Worm (Caenorhabditis elegans): ENCODE results near the gene C55B6.1.

The C55B6.1 gene

ce11 chrX:7187602-7188001, 12.6 kb upstream of the C55B6.1 start, which contains the start of gene C55B6.4:
TSS of gene C55B6.4 (minus strand) at chrX:7187702.
- TF ChIP-seq tlp-1 (tag; optimal IDR thresholded peaks at IDR 0.05): no peak
- TF ChIP-seq snpc-4 (tag; optimal IDR thresholded peaks at IDR 0.05): no peak
- TF ChIP-seq pax-3 (tag; optimal IDR thresholded peaks at IDR 0.05): no peak
- TF ChIP-seq ceh-8 (GFP tag; optimal IDR thresholded peaks at IDR 0.05): no peak
- TF ChIP-seq unc-62 (GFP tag; optimal IDR thresholded peaks at IDR 0.05): no peak
- no peak for TF ChIP-seq lin-15B (tag; optimal IDR thresholded peaks at IDR 0.05)
- no peak for TF ChIP-seq ztf-4 (tag; optimal IDR thresholded peaks at IDR 0.05)
- TF ChIP-seq nhr-71 (tag; optimal IDR thresholded peaks at IDR 0.05): no peak
- no peak for TF ChIP-seq nhr-76 (tag; optimal IDR thresholded peaks at IDR 0.05)
- no peak for TF ChIP-seq mep-1 (tag; optimal IDR thresholded peaks at IDR 0.05)
- TF ChIP-seq grh-1 (GFP tag; IDR thresholded peaks at IDR 0.05): no peak
- no peak for TF ChIP-seq nhr-28 (tag; optimal IDR thresholded peaks at IDR 0.05)
- no peak for TF ChIP-seq efl-3 (GFP tag; optimal IDR thresholded peaks at IDR 0.05)
- no peak for TF ChIP-seq ceh-63 (GFP tag; optimal IDR thresholded peaks at IDR 0.05)
- TF ChIP-seq lin-13 (GFP tag; optimal IDR thresholded peaks at IDR 0.05): no peak

DNA sequence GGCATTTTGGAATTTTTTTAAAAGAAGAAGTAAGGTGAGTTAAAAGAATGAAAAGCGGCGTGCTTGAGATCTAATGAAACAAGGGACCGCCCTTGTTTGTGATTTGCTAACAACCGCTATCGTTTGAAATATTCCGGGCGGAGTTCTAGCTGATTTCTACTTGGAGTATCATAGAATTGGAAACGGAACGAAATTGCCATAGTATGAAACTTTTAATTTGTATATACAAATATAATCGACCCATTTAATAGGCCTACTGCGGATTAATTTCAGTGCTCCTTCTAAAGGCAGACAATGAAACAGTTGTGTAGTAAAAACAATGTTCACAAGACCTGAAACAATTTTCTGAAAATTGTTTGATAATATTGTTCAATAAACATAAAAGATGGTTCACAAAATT, 8.3 kb upstream of the C55B6.1 start, which contains the start of gene C55B6.7:
Gene C55B6.7 (minus strand): TSS at position 101 of the 400 bp plus-strand sequence.
- TF ChIP-seq unc-30 (tag; optimal IDR thresholded peaks at IDR 0.05) (no peak), nhr-90 (tag; optimal IDR thresholded peaks at IDR 0.05; ENCODE audit: poor library complexity) (no peak), C04F5.9 (tag; optimal IDR thresholded peaks at IDR 0.05) (no peak), nhr-11 (tag; optimal IDR thresholded peaks at IDR 0.05) (no peak), mep-1 (tag; optimal IDR thresholded peaks at IDR 0.05) (no peak), sptf-1 (tag; optimal IDR thresholded peaks at IDR 0.05) (no peak)

- TF ChIP-seq F16B12.6 (tag; optimal IDR thresholded peaks at IDR 0.05) (peak; percentile 79), hlh-17 (GFP tag; optimal IDR thresholded peaks at IDR 0.05; ENCODE audit: borderline replicate concordance) (no peak), lin-14 (GFP tag; optimal IDR thresholded peaks at IDR 0.05) (peak; percentile 81), nhr-20 (tag; optimal IDR thresholded peaks at IDR 0.05) (peak; percentile 66), lin-35 (GFP tag; optimal IDR thresholded peaks at IDR 0.05) (no peak), elt-3 (tag; optimal IDR thresholded peaks at IDR 0.05) (peak in 2 of 6 experiments; percentile 54 to 79), swsn-7 (tag; optimal IDR thresholded peaks at IDR 0.05) (peak; percentile 59), lsy-2 (tag; optimal IDR thresholded peaks at IDR 0.05) (peak in 1 of 2 experiments; percentile 42), lin-39 (tag; optimal IDR thresholded peaks at IDR 0.05) (peak; percentile 21), ztf-11 (tag; optimal IDR thresholded peaks at IDR 0.05) (no peak), elt-2 (tag; optimal IDR thresholded peaks at IDR 0.05) (peak; percentile 5), irx-1 (tag; optimal IDR thresholded peaks at IDR 0.05) (peak; percentile 10), nhr-85 (tag) (peak; percentile 75), unc-86 (tag; optimal IDR thresholded peaks at IDR 0.05) (no peak), nhr-71 (tag; optimal IDR thresholded peaks at IDR 0.05) (peak; percentile 79), sup-37 (GFP tag; optimal IDR thresholded peaks at IDR 0.05) (no peak), dsc-1 (tag; optimal IDR thresholded peaks at IDR 0.05) (peak; percentile 13), zag-1 (tag; optimal IDR thresholded peaks at IDR 0.05) (no peak), mep-1 (tag; optimal IDR thresholded peaks at IDR 0.05) (peak; percentile 69), xbp-1 (tag; optimal IDR thresholded peaks at IDR 0.05) (peak; percentile 100), lin-15B (tag; optimal IDR thresholded peaks at IDR 0.05) (peak; percentile 18), hlh-4 (tag; optimal IDR thresholded peaks at IDR 0.05) (no peak), efl-1 (optimal IDR thresholded peaks at IDR 0.05) (no peak), efl-1 (GFP tag; optimal IDR thresholded peaks at IDR 0.05 in 1 of 2) (peak; percentile 10 to 90), nhr-90 (tag; optimal IDR thresholded peaks at IDR 0.05; ENCODE audit: poor library complexity) (peak; percentile 33), ces-1 (GFP tag; optimal IDR thresholded peaks at IDR 0.05) (no peak), blmp-1 (tag; optimal IDR thresholded peaks at IDR 0.05) (peak; percentile 39), C16A3.4 (tag; optimal IDR thresholded peaks at IDR 0.05) (peak; percentile 37), dpl-1 (GFP tag; optimal IDR thresholded peaks at IDR 0.05) (peak in 1 of 3 experiments; percentile 23), snu-23 (GFP tag; optimal IDR thresholded peaks at IDR 0.05) (peak; percentile 69), sox-4 (tag; optimal IDR thresholded peaks at IDR 0.05) (peak; percentile 8), nhr-84 (tag; optimal IDR thresholded peaks at IDR 0.05) (no peak), tbx-2 (tag; optimal IDR thresholded peaks at IDR 0.05) (peak; percentile 67)
Measured at ce11 chrX:7193894-7194614, 6.1 kb upstream of the C55B6.1 start, which contains the start of gene dnj-7. TSS of gene dnj-7 (plus strand) at chrX:7194564.
